Fruit fly (Drosophila melanogaster) Kc167 (cell line): ENCODE measurements around the gene CG16854.

Experiments
- Myc ChIP-seq: fragments of >200 bp; optimal IDR thresholded peaks from 2 replicates; lab custom pipeline; 2017; ENCODE audit warnings: missing external identifiers
- Sin3A ChIP-seq: fragments of >200 bp; optimal IDR thresholded peaks from 2 replicates; lab custom pipeline; 2018; ENCODE audit warnings: missing external identifiers
- h ChIP-seq: fragments of >200 bp; optimal IDR thresholded peaks from 3 replicates; lab custom pipeline; 2018; ENCODE audit warnings: missing external identifiers
- insv ChIP-seq: fragments of >200 bp; optimal IDR thresholded peaks from 3 replicates; lab custom pipeline; 2018; ENCODE audit warnings: missing external identifiers
- psq ChIP-seq: fragments of >200 bp; optimal IDR thresholded peaks from 2 replicates; lab custom pipeline; 2017; ENCODE audit warnings: missing external identifiers
- ttk ChIP-seq: sonication (Bioruptor generic); optimal IDR thresholded peaks from 2 replicates; lab custom pipeline; 2017; ENCODE audit warnings: missing external identifiers

- TF ChIP-seq h = no peak
- TF ChIP-seq psq = no peak
- TF ChIP-seq insv (lab: Kevin White, UChicago) = no peak
- TF ChIP-seq Myc = no peak
- no peak for TF ChIP-seq ttk
- no peak for TF ChIP-seq Sin3A (lab: Kevin White, UChicago)
Observed at dm6 chr2L:11121614-11122013, 35.1 kb downstream of the CG16854 start, which contains the start of gene Dnaaf4.
